Fruit fly (Drosophila melanogaster): ENCODE data around the gene CG2211.

CG2211 gene

DNA sequence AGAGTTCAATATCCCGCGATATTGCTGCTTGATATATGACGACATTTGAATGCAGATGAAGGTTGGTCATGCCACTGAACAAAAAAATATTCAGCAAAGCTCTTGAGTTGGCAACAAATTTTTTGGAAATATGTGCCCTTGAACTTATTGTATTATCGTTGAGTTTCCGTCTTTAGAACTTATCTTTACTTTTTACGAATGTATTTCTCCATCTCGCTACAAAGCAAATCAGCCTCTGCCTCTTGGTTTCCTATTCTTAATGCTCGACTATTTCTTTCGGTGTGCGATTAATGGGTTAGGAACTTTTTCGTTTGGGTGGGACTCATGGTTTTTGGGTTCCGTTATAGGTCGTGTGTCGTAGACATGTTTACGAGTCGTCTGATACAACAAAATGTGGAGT is 12.0 kb downstream of the CG2211 start (continued):
- TF ChIP-seq CG7556 (GFP tag; optimal IDR thresholded peaks at IDR 0.05) (peak; percentile 57), CG11247 (GFP tag; IDR thresholded peaks at IDR 0.05) (no peak), CG9876 (GFP tag; optimal IDR thresholded peaks at IDR 0.05) (peak; percentile 30), CG31388 (GFP tag; optimal IDR thresholded peaks at IDR 0.05) (peak; percentile 18), HLH3B (GFP tag; IDR thresholded peaks at IDR 0.05) (peak; percentile 60), CG9437 (GFP tag; optimal IDR thresholded peaks at IDR 0.05) (peak; percentile 60), CG9609 (GFP tag; optimal IDR thresholded peaks at IDR 0.05) (peak; percentile 58), Med (GFP tag) (peak; percentile 81), D19A (tag; optimal IDR thresholded peaks at IDR 0.05) (peak; percentile 73), tin (GFP tag; optimal IDR thresholded peaks at IDR 0.05) (peak; percentile 68), NfI (GFP tag; optimal IDR thresholded peaks at IDR 0.05) (peak; percentile 68), so (GFP tag; IDR thresholded peaks at IDR 0.05) (0 out of 3 replicates have a peak, but pooled peaks have one; percentile 45), CG31224 (GFP tag; IDR thresholded peaks at IDR 0.05) (no peak), cwo (GFP tag; optimal IDR thresholded peaks at IDR 0.05) (peak; percentile 22), zfh1 (GFP tag; IDR thresholded peaks at IDR 0.05) (peak; percentile 59; the same call in 1 of the 3 replicates), Bdp1 (GFP tag; optimal IDR thresholded peaks at IDR 0.05) (peak; percentile 12), Meics (GFP tag; optimal IDR thresholded peaks at IDR 0.05) (peak; percentile 32), CG7271 (tag; optimal IDR thresholded peaks at IDR 0.05) (peak; percentile 18), CG4617 (GFP tag; optimal IDR thresholded peaks at IDR 0.05; ENCODE audit: borderline replicate concordance) (peak; percentile 13), grau (tag; optimal IDR thresholded peaks at IDR 0.05) (peak; percentile 77), cad (GFP tag; optimal IDR thresholded peaks at IDR 0.05) (no peak), H15 (GFP tag; IDR thresholded peaks at IDR 0.05) (peak; percentile 66; the same call in 2 of the 3 replicates), CG12942 (GFP tag; optimal IDR thresholded peaks at IDR 0.05) (peak; percentile 6), zf30C (GFP tag; optimal IDR thresholded peaks at IDR 0.05) (peak; percentile 72), CG3847 (GFP tag; IDR thresholded peaks at IDR 0.05) (peak; percentile 52), Sry-δ (GFP tag; optimal IDR thresholded peaks at IDR 0.05) (peak; percentile 29), ssp (GFP tag; IDR thresholded peaks at IDR 0.05) (peak; percentile 59), CG10431 (GFP tag; optimal IDR thresholded peaks at IDR 0.05) (peak; percentile 55), CG33213 (GFP tag; optimal IDR thresholded peaks at IDR 0.05) (peak; percentile 45), wek (GFP tag; optimal IDR thresholded peaks at IDR 0.05) (no peak), salm (tag; optimal IDR thresholded peaks at IDR 0.05) (peak; percentile 19), YL-1 (GFP tag; optimal IDR thresholded peaks at IDR 0.05) (no peak), CG17612 (GFP tag; IDR thresholded peaks at IDR 0.05) (no peak), sc (optimal IDR thresholded peaks at IDR 0.05) (no peak), sc (GFP tag; optimal IDR thresholded peaks at IDR 0.05) (peak; percentile 82), ttk (GFP tag; IDR thresholded peaks at IDR 0.05) (peak; percentile 32; the same call in 1 of the 2 replicates), Awh (GFP tag; IDR thresholded peaks at IDR 0.05) (no peak), ap (GFP tag; IDR thresholded peaks at IDR 0.05) (0 out of 2 replicates have a peak, but pooled peaks have one; percentile 43), cg (GFP tag; optimal IDR thresholded peaks at IDR 0.05) (no peak), Opbp (GFP tag; IDR thresholded peaks at IDR 0.05; ENCODE audit: partially characterized antibody) (no peak), CG12155 (GFP tag; optimal IDR thresholded peaks at IDR 0.05) (peak; percentile 50), hb (GFP tag; IDR thresholded peaks at IDR 0.05; ENCODE audit: partially characterized antibody) (no peak), inv (GFP tag; IDR thresholded peaks at IDR 0.05; ENCODE audit: partially characterized antibody) (no peak), chif (GFP tag; optimal IDR thresholded peaks at IDR 0.05) (peak; percentile 79 to 87), CG9215 (GFP tag; IDR thresholded peaks at IDR 0.05) (no peak), pan (optimal IDR thresholded peaks at IDR 0.05) (no peak), pan (GFP tag; optimal IDR thresholded peaks at IDR 0.05 in 1 of 2, IDR thresholded peaks at IDR 0.05 in 1 of 2) (peak in 1 of 2 experiments; percentile 50), CG32767 (GFP tag; IDR thresholded peaks at IDR 0.05) (peak; percentile 65; the same call in 1 of the 2 replicates), Dad (GFP tag; optimal IDR thresholded peaks at IDR 0.05) (peak; percentile 41), ato (GFP tag; IDR thresholded peaks at IDR 0.05; ENCODE audit: partially characterized antibody) (no peak), hkb (optimal IDR thresholded peaks at IDR 0.05) (no peak), hkb (GFP tag; IDR thresholded peaks at IDR 0.05) (peak; percentile 71)

Measured in whole organism, embryonic.